Worm (Caenorhabditis elegans): Measurements from ENCODE around the gene W07A12.8.

DNA sequence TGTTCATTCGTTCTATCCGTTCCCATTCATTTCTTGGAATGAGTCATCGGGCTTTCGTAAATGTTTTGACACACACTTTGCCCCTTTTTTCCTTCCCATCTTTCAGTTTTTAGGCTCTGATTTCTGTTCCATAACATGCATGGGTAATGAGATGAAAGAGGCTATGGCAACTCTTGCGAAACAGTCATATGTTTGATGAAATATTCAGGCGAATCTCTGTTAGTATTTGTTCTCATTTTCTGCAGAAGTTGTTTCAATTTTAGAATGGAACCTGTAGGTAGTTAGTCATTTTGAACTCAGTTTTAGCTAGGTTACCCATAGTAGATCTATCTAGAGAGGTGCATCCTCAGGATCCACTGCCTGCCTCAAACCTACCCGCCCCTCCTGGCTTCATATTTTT, 50.6 kb downstream of the W07A12.8 start:
- TF ChIP-seq mdl-1 (tag; optimal IDR thresholded peaks at IDR 0.05) (no peak), snpc-4 (tag; optimal IDR thresholded peaks at IDR 0.05) (no peak), ceh-82 (tag; optimal IDR thresholded peaks at IDR 0.05) (no peak), nhr-77 (tag; optimal IDR thresholded peaks at IDR 0.05) (no peak), C34F6.9 (tag; optimal IDR thresholded peaks at IDR 0.05) (no peak), ceh-16 (tag; optimal IDR thresholded peaks at IDR 0.05) (no peak)
